Worm (Caenorhabditis elegans): ENCODE measurements around the gene nstp-7.

DNA sequence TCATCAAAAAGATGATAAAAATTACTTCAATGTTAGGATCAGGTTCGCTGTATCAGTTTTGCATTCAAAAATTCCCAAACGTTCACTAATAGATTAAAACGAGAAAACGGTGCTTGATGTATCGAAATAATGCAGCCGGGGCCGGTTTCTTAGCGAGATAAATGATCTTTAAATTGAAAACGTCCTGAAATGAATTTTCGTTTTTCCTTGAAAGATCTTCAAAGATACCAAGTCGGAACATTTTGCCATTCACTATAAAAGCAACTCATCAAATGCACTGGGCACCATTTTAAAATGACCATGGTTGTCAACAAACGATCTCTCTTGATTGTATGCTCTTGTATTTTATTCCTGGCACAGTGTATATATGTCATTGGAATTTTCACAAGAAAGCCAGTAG lies 5.6 kb upstream of the nstp-7 start, which contains the start of gene K06H6.5:
- TF ChIP-seq nhr-77 (tag; optimal IDR thresholded peaks at IDR 0.05) (no peak), jun-1 (tag; optimal IDR thresholded peaks at IDR 0.05) (no peak), nhr-76 (tag; optimal IDR thresholded peaks at IDR 0.05) (no peak), lin-15B (tag; optimal IDR thresholded peaks at IDR 0.05) (no peak), nhr-237 (tag; optimal IDR thresholded peaks at IDR 0.05) (no peak), tbx-2 (tag; optimal IDR thresholded peaks at IDR 0.05) (no peak), egl-27 (tag; optimal IDR thresholded peaks at IDR 0.05) (no peak), ceh-16 (tag; optimal IDR thresholded peaks at IDR 0.05) (no peak), nhr-11 (tag; optimal IDR thresholded peaks at IDR 0.05) (no peak)
